Fruit fly (Drosophila melanogaster): ENCODE measurements around the gene CG32756.
A peak's percentile ranks its signal among the peaks of the same experiment; 100 is the strongest.

The CG32756 gene

DNA sequence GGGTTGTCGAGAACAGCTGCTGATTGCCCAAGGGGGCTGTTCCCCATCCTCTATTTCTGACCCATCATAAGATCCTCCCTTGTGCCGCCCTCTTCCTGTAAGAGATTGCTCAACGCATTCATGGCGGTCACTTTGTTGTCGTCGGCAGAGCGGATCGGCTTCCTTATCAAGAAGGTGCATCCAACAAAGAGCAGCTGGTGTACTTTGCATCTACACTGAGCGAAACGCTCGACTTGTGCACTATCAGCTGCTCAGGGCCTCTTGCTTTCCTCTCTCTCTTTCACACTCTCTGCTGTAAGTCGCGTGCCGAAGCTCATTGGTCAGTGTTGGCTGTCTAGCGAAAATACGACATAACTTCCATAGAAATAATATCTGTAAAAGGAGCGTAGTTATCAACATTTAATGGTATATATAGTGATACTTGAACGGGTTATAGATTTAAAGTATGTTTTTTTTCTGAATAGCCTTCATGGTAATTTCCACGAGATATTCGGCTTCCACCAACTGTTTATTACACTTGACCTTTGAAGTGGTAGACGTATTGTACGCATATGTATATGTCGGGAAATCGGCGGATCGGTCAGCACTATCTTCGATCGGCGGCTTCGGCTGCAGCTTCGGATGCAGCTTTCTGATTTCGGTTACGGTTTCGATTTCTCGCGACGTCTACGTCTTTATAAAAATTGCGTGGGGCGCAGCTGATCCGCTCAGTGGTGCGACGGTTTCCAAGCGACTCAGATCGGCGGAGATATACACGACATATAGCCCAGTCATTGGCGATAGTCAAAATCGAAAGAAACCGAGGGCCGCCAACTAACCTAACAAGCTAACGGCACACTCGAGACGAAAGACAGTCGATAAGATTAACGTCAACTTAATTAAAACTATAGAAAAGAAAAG, 42.9 kb downstream of the CG32756 start, which contains the start of gene CG5966:
Gene CG5966 (plus strand): TSS at position 704 of the 900 bp plus-strand sequence.
- TF ChIP-seq CG32006 (GFP tag; optimal IDR thresholded peaks at IDR 0.05) = peak; percentile 2
- TF ChIP-seq CG6854 (GFP tag; optimal IDR thresholded peaks at IDR 0.05) = peak; percentile 51
- no peak for TF ChIP-seq Lpt (GFP tag; optimal IDR thresholded peaks at IDR 0.05)
- peak; percentile 18 for TF ChIP-seq dsx (GFP tag; optimal IDR thresholded peaks at IDR 0.05; ENCODE audit: poor library complexity, severe bottlenecking)
- TF ChIP-seq CG6808 (GFP tag; optimal IDR thresholded peaks at IDR 0.05) = peak; percentile 68
- peak in 1 of 2 experiments; percentile 42 for TF ChIP-seq salr (GFP tag; optimal IDR thresholded peaks at IDR 0.05)
- peak; percentile 7 for TF ChIP-seq Eip75B (GFP tag; optimal IDR thresholded peaks at IDR 0.05)
- no peak for TF ChIP-seq acj6 (GFP tag; optimal IDR thresholded peaks at IDR 0.05)
- TF ChIP-seq CG9139 (GFP tag; optimal IDR thresholded peaks at IDR 0.05) = peak; percentile 77
- TF ChIP-seq CG3919 (GFP tag; optimal IDR thresholded peaks at IDR 0.05) = peak; percentile 28
- TF ChIP-seq Sox14 (GFP tag; optimal IDR thresholded peaks at IDR 0.05) = peak; percentile 70
- TF ChIP-seq Eip78C (GFP tag) = peak; percentile 59
- peak; percentile 37 for TF ChIP-seq CG1621 (tag; optimal IDR thresholded peaks at IDR 0.05)
- no peak for TF ChIP-seq CG15336 (GFP tag; IDR thresholded peaks at IDR 0.05)
- peak; percentile 48 for TF ChIP-seq CG6276 (GFP tag; optimal IDR thresholded peaks at IDR 0.05)
- peak; percentile 56 for TF ChIP-seq net (GFP tag; optimal IDR thresholded peaks at IDR 0.05)
- peak; percentile 63; the same call in 1 of the 3 replicates for TF ChIP-seq eg (GFP tag; IDR thresholded peaks at IDR 0.05)
- no peak for TF ChIP-seq CG8119 (GFP tag; IDR thresholded peaks at IDR 0.05)
- peak; percentile 88 for TF ChIP-seq svp (GFP tag)
- TF ChIP-seq CG11294 (GFP tag; IDR thresholded peaks at IDR 0.05) = no peak
- peak; percentile 13 for TF ChIP-seq CG16779 (tag; optimal IDR thresholded peaks at IDR 0.05)
- no peak for TF ChIP-seq dac (GFP tag; optimal IDR thresholded peaks at IDR 0.05)
- TF ChIP-seq CG10669 (GFP tag; optimal IDR thresholded peaks at IDR 0.05) = peak; percentile 50
- TF ChIP-seq ss (GFP tag; optimal IDR thresholded peaks at IDR 0.05) = peak; percentile 73 to 80
- TF ChIP-seq spab (GFP tag; optimal IDR thresholded peaks at IDR 0.05) = peak; percentile 55
- peak; percentile 46; the same call in 2 of the 3 replicates for TF ChIP-seq CG6163 (GFP tag; IDR thresholded peaks at IDR 0.05)
- TF ChIP-seq Gug (GFP tag; IDR thresholded peaks at IDR 0.05) = peak; percentile 22; the same call in 1 of the 2 replicates

DNA sequence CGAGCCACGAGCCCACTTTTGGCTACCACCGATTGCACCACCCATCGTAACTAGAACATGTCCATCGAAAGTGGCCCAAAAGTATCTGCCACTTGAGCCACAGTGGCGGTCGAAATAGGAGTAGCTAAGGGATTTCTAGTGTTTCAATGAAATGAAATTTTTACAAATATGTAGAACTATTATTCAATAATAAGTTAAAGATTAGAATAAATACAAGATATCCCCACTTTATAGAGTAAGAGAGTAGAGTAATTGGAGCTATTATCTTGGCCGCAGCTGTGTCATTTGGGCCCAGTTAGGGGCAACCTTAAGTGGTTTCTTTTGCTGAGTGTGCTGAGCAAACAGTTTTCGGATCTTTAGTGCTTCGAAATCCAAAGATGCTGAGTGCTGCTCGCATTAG, 43.9 kb downstream of the CG32756 start:
- TF ChIP-seq spab (GFP tag; optimal IDR thresholded peaks at IDR 0.05) (no peak), CG8119 (GFP tag; IDR thresholded peaks at IDR 0.05) (peak; percentile 25; the same call in 1 of the 3 replicates), eg (GFP tag; IDR thresholded peaks at IDR 0.05) (0 out of 3 replicates have a peak, but pooled peaks have one; percentile 30), CG15336 (GFP tag; IDR thresholded peaks at IDR 0.05) (peak; percentile 54; the same call in 1 of the 2 replicates), CG6163 (GFP tag; IDR thresholded peaks at IDR 0.05) (peak; percentile 43; the same call in 1 of the 3 replicates), CG6276 (GFP tag; optimal IDR thresholded peaks at IDR 0.05) (no peak), Eip78C (GFP tag) (peak; percentile 39)

DNA sequence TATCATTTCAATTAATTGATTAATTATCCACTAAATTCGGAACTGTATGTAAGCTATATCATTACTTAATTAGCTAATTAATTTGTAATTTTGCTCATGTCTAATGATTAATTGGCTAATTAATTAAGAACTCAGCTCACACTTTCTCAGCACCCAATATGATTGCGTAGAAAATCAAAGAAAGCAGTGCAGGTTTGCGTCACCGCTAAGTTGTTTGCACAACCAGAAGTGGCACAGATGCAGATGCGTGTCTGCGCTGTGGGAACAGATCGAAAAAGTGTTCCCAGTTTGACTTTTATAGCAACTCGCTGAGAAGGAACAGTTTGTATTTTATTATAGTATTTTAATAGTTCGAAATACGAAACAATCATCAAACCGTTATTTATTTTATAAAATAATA, 46.7 kb downstream of the CG32756 start:
- peak; percentile 37 for TF ChIP-seq Eip78C (GFP tag)
- no peak for TF ChIP-seq net (GFP tag; optimal IDR thresholded peaks at IDR 0.05)
- no peak for TF ChIP-seq CG8632 (GFP tag; optimal IDR thresholded peaks at IDR 0.05)
- no peak for TF ChIP-seq salr (GFP tag; optimal IDR thresholded peaks at IDR 0.05)
- no peak for TF ChIP-seq CG9139 (GFP tag; optimal IDR thresholded peaks at IDR 0.05)
- no peak for TF ChIP-seq Hr4 (GFP tag; optimal IDR thresholded peaks at IDR 0.05)
- no peak for TF ChIP-seq CG11762 (GFP tag; optimal IDR thresholded peaks at IDR 0.05; ENCODE audit: insufficient read depth)
- TF ChIP-seq Sox15 (GFP tag; optimal IDR thresholded peaks at IDR 0.05) = no peak
- TF ChIP-seq Met (GFP tag; optimal IDR thresholded peaks at IDR 0.05) = no peak
- TF ChIP-seq Sox14 (GFP tag; optimal IDR thresholded peaks at IDR 0.05) = no peak
- TF ChIP-seq fkh (GFP tag; optimal IDR thresholded peaks at IDR 0.05) = peak; percentile 53
- no peak for TF ChIP-seq CG6163 (GFP tag; IDR thresholded peaks at IDR 0.05)

Data from whole organism, prepupa.